Fruit fly (Drosophila melanogaster) whole organism, prepupa: Measurements from ENCODE around the gene CG43638.

Source experiments
- Blimp-1 ChIP-seq: fragments of 200-800 bp; sonication (Bioruptor generic); optimal IDR thresholded peaks from 3 replicates; lab custom pipeline; 2017; ENCODE audit warnings: missing biosample characterization, missing genetic modification characterization, mild to moderate bottlenecking, moderate library complexity, missing genetic modification reagents
- CG10631 ChIP-seq: fragments of 200-800 bp; sonication (Bioruptor generic); optimal IDR thresholded peaks from 2 replicates; lab custom pipeline; 2016; ENCODE audit warnings: missing biosample characterization, missing genetic modification characterization
- CG10669 ChIP-seq: fragments of 200-800 bp; sonication (Bioruptor generic); optimal IDR thresholded peaks from 3 replicates; lab custom pipeline; 2018; ENCODE audit warnings: missing biosample characterization, mild to moderate bottlenecking, missing genetic modification characterization, moderate library complexity
- CG11762 ChIP-seq: fragments of 200-800 bp; sonication (Bioruptor generic); optimal IDR thresholded peaks from 3 replicates; lab custom pipeline; 2016; ENCODE audit warnings: missing biosample characterization, missing genetic modification characterization; ENCODE audit not compliant: insufficient read depth
- CG15336 ChIP-seq: fragments of 200-800 bp; sonication (Bioruptor generic); IDR thresholded peaks from 2 replicates; pipeline ENCODE4 v1.3.6; 2022; ENCODE audit warnings: missing biosample characterization, missing genetic modification characterization
- CG1621 ChIP-seq: fragments of 200-800 bp; sonication (Bioruptor generic); optimal IDR thresholded peaks from 3 replicates; lab custom pipeline; 2018; ENCODE audit warnings: missing biosample characterization, mild to moderate bottlenecking, missing genetic modification characterization
- CG16779 ChIP-seq: fragments of 200-800 bp; sonication (Bioruptor generic); optimal IDR thresholded peaks from 3 replicates; lab custom pipeline; 2017; ENCODE audit warnings: missing biosample characterization, mild to moderate bottlenecking, missing genetic modification characterization
- CG32006 ChIP-seq: fragments of 200-800 bp; sonication (Bioruptor generic); optimal IDR thresholded peaks from 3 replicates; lab custom pipeline; 2017; ENCODE audit warnings: missing biosample characterization, mild to moderate bottlenecking, missing genetic modification characterization
- CG3919 ChIP-seq: fragments of 200-800 bp; sonication (Bioruptor generic); optimal IDR thresholded peaks from 3 replicates; lab custom pipeline; 2016; ENCODE audit warnings: missing biosample characterization, missing genetic modification characterization
- CG4318 ChIP-seq: fragments of 200-800 bp; sonication (Bioruptor generic); optimal IDR thresholded peaks from 3 replicates; lab custom pipeline; 2017; ENCODE audit warnings: missing biosample characterization, mild to moderate bottlenecking, missing genetic modification characterization
- CG6163 ChIP-seq: fragments of 200-800 bp; sonication (Bioruptor generic); IDR thresholded peaks from 3 replicates; pipeline ENCODE4 v1.3.6; 2022; ENCODE audit warnings: missing biosample characterization, missing genetic modification characterization
- CG6276 ChIP-seq: fragments of 200-800 bp; sonication (Bioruptor generic); optimal IDR thresholded peaks from 2 replicates; lab custom pipeline; 2017; ENCODE audit warnings: missing biosample characterization, mild to moderate bottlenecking, missing genetic modification characterization
- CG6792 ChIP-seq: fragments of 200-800 bp; sonication (Bioruptor generic); optimal IDR thresholded peaks from 3 replicates; lab custom pipeline; 2016; ENCODE audit warnings: missing biosample characterization, missing genetic modification characterization
- CG6808 ChIP-seq: fragments of 200-800 bp; sonication (Bioruptor generic); optimal IDR thresholded peaks from 3 replicates; lab custom pipeline; 2017; ENCODE audit warnings: missing biosample characterization, missing genetic modification characterization, mild to moderate bottlenecking, moderate library complexity, missing genetic modification reagents
- CG7368 ChIP-seq: fragments of 200-800 bp; sonication (Bioruptor generic); optimal IDR thresholded peaks from 3 replicates; lab custom pipeline; 2016; ENCODE audit warnings: missing biosample characterization, missing genetic modification characterization
- CG8319 ChIP-seq: fragments of 200-800 bp; sonication (Bioruptor generic); optimal IDR thresholded peaks from 3 replicates; lab custom pipeline; 2016; ENCODE audit warnings: missing biosample characterization, missing genetic modification characterization
- Eip75B ChIP-seq: fragments of 200-800 bp; sonication (Bioruptor generic); optimal IDR thresholded peaks from 3 replicates; lab custom pipeline; 2016; ENCODE audit warnings: missing biosample characterization, missing genetic modification characterization
- Eip78C ChIP-seq: fragments of 200-800 bp; sonication (Bioruptor generic); peaks from one replicate; lab custom pipeline; 2016; ENCODE audit warnings: missing biosample characterization, missing genetic modification characterization
- Ets21C ChIP-seq: fragments of 200-800 bp; sonication (Bioruptor generic); optimal IDR thresholded peaks from 3 replicates; lab custom pipeline; 2016; ENCODE audit warnings: missing biosample characterization, missing genetic modification characterization
- Ets96B ChIP-seq: fragments of 200-800 bp; optimal IDR thresholded peaks from 2 replicates; lab custom pipeline; 2019; ENCODE audit warnings: missing biosample characterization, mild to moderate bottlenecking, missing genetic modification characterization, moderate library complexity
- Gug ChIP-seq: fragments of 200-800 bp; sonication (Bioruptor generic); IDR thresholded peaks from 2 replicates; pipeline ENCODE4 v1.3.6; 2022; ENCODE audit warnings: missing biosample characterization, missing genetic modification characterization
- Hr38 ChIP-seq: sonication (Bioruptor generic); optimal IDR thresholded peaks from 2 replicates; lab custom pipeline; 2016; ENCODE audit warnings: missing biosample characterization, missing genetic modification characterization
- Hr4 ChIP-seq: fragments of 200-800 bp; sonication (Bioruptor generic); optimal IDR thresholded peaks from 3 replicates; lab custom pipeline; 2016; ENCODE audit warnings: missing biosample characterization, missing genetic modification characterization
- Lpt ChIP-seq: fragments of 200-800 bp; sonication (Bioruptor generic); optimal IDR thresholded peaks from 3 replicates; lab custom pipeline; 2016; ENCODE audit warnings: missing biosample characterization, missing genetic modification characterization
- Met ChIP-seq: fragments of 200-800 bp; sonication (Bioruptor generic); optimal IDR thresholded peaks from 3 replicates; lab custom pipeline; 2016; ENCODE audit warnings: missing biosample characterization, missing genetic modification characterization
- OdsH ChIP-seq: fragments of 200-800 bp; sonication (Bioruptor generic); optimal IDR thresholded peaks from 3 replicates; lab custom pipeline; 2016; ENCODE audit warnings: missing biosample characterization, missing genetic modification characterization
- Smox ChIP-seq: fragments of 200-800 bp; sonication (Bioruptor generic); optimal IDR thresholded peaks from 3 replicates; lab custom pipeline; 2016; ENCODE audit warnings: missing biosample characterization, missing genetic modification characterization
- Sox102F ChIP-seq: fragments of 200-800 bp; sonication (Bioruptor generic); optimal IDR thresholded peaks from 2 replicates; lab custom pipeline; 2016; ENCODE audit warnings: missing biosample characterization, mild to moderate bottlenecking, missing genetic modification characterization
- Sox15 ChIP-seq: fragments of 200-800 bp; sonication (Bioruptor generic); optimal IDR thresholded peaks from 3 replicates; lab custom pipeline; 2016; ENCODE audit warnings: missing biosample characterization, missing genetic modification characterization
- achi ChIP-seq: fragments of 200-800 bp; sonication (Bioruptor generic); optimal IDR thresholded peaks from 3 replicates; lab custom pipeline; 2016; ENCODE audit warnings: missing biosample characterization, missing genetic modification characterization
- acj6 ChIP-seq: fragments of 200-800 bp; sonication (Bioruptor generic); optimal IDR thresholded peaks from 3 replicates; lab custom pipeline; 2016; ENCODE audit warnings: missing biosample characterization, missing genetic modification characterization
- cyc ChIP-seq: fragments of 200-800 bp; sonication (Bioruptor generic); optimal IDR thresholded peaks from 3 replicates; lab custom pipeline; 2016; ENCODE audit warnings: missing biosample characterization, missing genetic modification characterization
- dsx ChIP-seq: fragments of 200-800 bp; optimal IDR thresholded peaks from 3 replicates; lab custom pipeline; 2019; ENCODE audit warnings: missing biosample characterization, mild to moderate bottlenecking, missing genetic modification characterization, moderate library complexity; ENCODE audit not compliant: poor library complexity, severe bottlenecking
- eg ChIP-seq: fragments of 200-800 bp; sonication (Bioruptor generic); IDR thresholded peaks from 3 replicates; pipeline ENCODE4 v1.3.6; 2022; ENCODE audit warnings: missing biosample characterization, missing genetic modification characterization
- esn ChIP-seq: fragments of 200-800 bp; sonication (Bioruptor generic); optimal IDR thresholded peaks from 2 replicates; lab custom pipeline; 2016; ENCODE audit warnings: missing biosample characterization, mild to moderate bottlenecking, missing genetic modification characterization, moderate library complexity
- fd59A ChIP-seq: fragments of 200-800 bp; sonication (Bioruptor generic); optimal IDR thresholded peaks from 2 replicates; lab custom pipeline; 2017; ENCODE audit warnings: missing biosample characterization, mild to moderate bottlenecking, missing genetic modification characterization, missing genetic modification reagents
- fd85E ChIP-seq: fragments of 200-800 bp; sonication (Bioruptor generic); optimal IDR thresholded peaks from 3 replicates; lab custom pipeline; 2016; ENCODE audit warnings: missing biosample characterization, missing genetic modification characterization
- fkh ChIP-seq: fragments of 200-800 bp; sonication (Bioruptor generic); optimal IDR thresholded peaks from 3 replicates; lab custom pipeline; 2017; ENCODE audit warnings: missing biosample characterization, mild to moderate bottlenecking, missing genetic modification characterization, moderate library complexity
- net ChIP-seq: fragments of 200-800 bp; sonication (Bioruptor generic); optimal IDR thresholded peaks from 3 replicates; lab custom pipeline; 2016; ENCODE audit warnings: missing biosample characterization, missing genetic modification characterization
- pdm3 ChIP-seq: fragments of 200-800 bp; sonication (Bioruptor generic); optimal IDR thresholded peaks from 3 replicates; lab custom pipeline; 2016; ENCODE audit warnings: missing biosample characterization, missing genetic modification characterization
- salr ChIP-seq, 2 experiments: fragments of 200-800 bp; sonication (Bioruptor generic); optimal IDR thresholded peaks; 3 replicates each; lab custom pipeline; 2016 to 2018; ENCODE audit warnings: missing biosample characterization in 2 of 2, missing genetic modification characterization in 2 of 2, mild to moderate bottlenecking in 1 of 2
- spab ChIP-seq: fragments of 200-800 bp; sonication (Bioruptor generic); optimal IDR thresholded peaks from 2 replicates; lab custom pipeline; 2017; ENCODE audit warnings: missing biosample characterization, mild to moderate bottlenecking, missing genetic modification characterization, missing genetic modification reagents
- ss ChIP-seq, 2 experiments: fragments of 200-800 bp; sonication (Bioruptor generic); optimal IDR thresholded peaks; 2 replicates in 1 of 2; 3 replicates in 1 of 2; lab custom pipeline; 2017 to 2018; ENCODE audit warnings: mild to moderate bottlenecking in 2 of 2, missing biosample characterization in 2 of 2, missing genetic modification characterization in 2 of 2, moderate library complexity in 1 of 2
- svp ChIP-seq: fragments of 200-800 bp; sonication (Bioruptor generic); peaks from one replicate; lab custom pipeline; 2016; ENCODE audit warnings: missing biosample characterization, missing genetic modification characterization
- vri ChIP-seq: fragments of 200-800 bp; sonication (Bioruptor generic); optimal IDR thresholded peaks from 3 replicates; lab custom pipeline; 2016; ENCODE audit warnings: missing biosample characterization, mild to moderate bottlenecking, missing genetic modification characterization

Gene CG43638

dm6 chr3L:12060101-12060500 lies 15.7 kb downstream of the CG43638 start (continued):
- TF ChIP-seq spab (GFP tag; lab: Kevin White, UChicago) (no peak), Gug (GFP tag; lab: Robert Waterston, UW) (no peak), CG1621 (tag; lab: Kevin White, UChicago) (no peak), CG6276 (peak; percentile 34), net (GFP tag; lab: Kevin White, UChicago) (no peak), dsx (GFP tag; lab: Kevin White, UChicago) (no peak), Met (GFP tag; lab: Kevin White, UChicago) (no peak), fkh (GFP tag; lab: Kevin White, UChicago) (peak; percentile 2), CG4318 (GFP tag; lab: Kevin White, UChicago) (peak; percentile 66), salr (GFP tag; optimal IDR thresholded peaks at IDR 0.05; lab: Kevin White, UChicago) (no peak), achi (no peak), Sox102F (GFP tag; lab: Kevin White, UChicago) (no peak), Ets96B (no peak), CG3919 (GFP tag; lab: Kevin White, UChicago) (no peak), CG11762 (GFP tag; lab: Kevin White, UChicago) (no peak)

dm6 chr3L:12062219-12062618 lies 17.8 kb downstream of the CG43638 start:
- TF ChIP-seq Sox15 (GFP tag; lab: Kevin White, UChicago) = no peak
- no peak for TF ChIP-seq net (GFP tag; lab: Kevin White, UChicago)
- peak; percentile 8 for TF ChIP-seq pdm3
- TF ChIP-seq Lpt (GFP tag; lab: Kevin White, UChicago) = no peak
- peak; percentile 23 for TF ChIP-seq Ets96B
- TF ChIP-seq fd59A (GFP tag; lab: Kevin White, UChicago) = peak; percentile 2
- peak; percentile 18 for TF ChIP-seq CG10669 (GFP tag; lab: Kevin White, UChicago)
- TF ChIP-seq Eip78C (GFP tag; lab: Kevin White, UChicago) = peak; percentile 58
- no peak for TF ChIP-seq esn (GFP tag; lab: Kevin White, UChicago)
- no peak for TF ChIP-seq CG6792 (GFP tag; lab: Kevin White, UChicago)
- TF ChIP-seq, all 60 proteins: peak for 5

dm6 chr3L:12062788-12063218 lies 18.4 kb downstream of the CG43638 start:
- TF ChIP-seq Eip75B (GFP tag; lab: Kevin White, UChicago) (peak; percentile 67), ss (GFP tag; optimal IDR thresholded peaks at IDR 0.05; lab: Kevin White, UChicago) (peak in 1 of 2 experiments; percentile 33), Lpt (GFP tag; lab: Kevin White, UChicago) (peak; percentile 44), Ets96B (peak; percentile 56), svp (GFP tag; lab: Kevin White, UChicago) (peak; percentile 35), salr (GFP tag; optimal IDR thresholded peaks at IDR 0.05; lab: Kevin White, UChicago) (peak in 1 of 2 experiments; percentile 59), CG10631 (GFP tag; lab: Kevin White, UChicago) (peak; percentile 62), eg (GFP tag; lab: Robert Waterston, UW) (peak; percentile 71), Ets21C (GFP tag; lab: Kevin White, UChicago) (no peak), net (GFP tag; lab: Kevin White, UChicago) (no peak), spab (GFP tag; lab: Kevin White, UChicago) (peak; percentile 36), CG8319 (GFP tag; lab: Kevin White, UChicago) (peak; percentile 3), CG6792 (GFP tag; lab: Kevin White, UChicago) (peak; percentile 25), acj6 (GFP tag; lab: Kevin White, UChicago) (peak; percentile 46), CG16779 (tag; lab: Kevin White, UChicago) (peak; percentile 25), fd85E (GFP tag; lab: Kevin White, UChicago) (no peak), vri (GFP tag; lab: Kevin White, UChicago) (no peak), Gug (GFP tag; lab: Robert Waterston, UW) (peak; percentile 54), esn (GFP tag; lab: Kevin White, UChicago) (no peak), cyc (GFP tag; lab: Kevin White, UChicago) (peak; percentile 4), Hr38 (GFP tag; lab: Kevin White, UChicago) (no peak), CG15336 (GFP tag; lab: Robert Waterston, UW) (peak; percentile 46; the same call in 1 of the 2 replicates), Hr4 (peak; percentile 10), Smox (GFP tag; lab: Kevin White, UChicago) (no peak), fd59A (GFP tag; lab: Kevin White, UChicago) (peak; percentile 36), CG7368 (GFP tag; lab: Kevin White, UChicago) (peak; percentile 30), Eip78C (GFP tag; lab: Kevin White, UChicago) (peak; percentile 81), CG6808 (peak; percentile 59), Blimp-1 (no peak), CG10669 (GFP tag; lab: Kevin White, UChicago) (peak; percentile 37), achi (peak; percentile 62), CG6163 (peak; percentile 77), CG32006 (GFP tag; lab: Kevin White, UChicago) (peak; percentile 29), OdsH (peak; percentile 27), dsx (GFP tag; lab: Kevin White, UChicago) (peak; percentile 46), CG1621 (tag; lab: Kevin White, UChicago) (peak; percentile 57)
